Fruit fly (Drosophila melanogaster) whole organism: ENCODE data around the gene Cdc6.

ENCODE experiments used
- CG8478 ChIP-seq: fragments of >200 bp; optimal IDR thresholded peaks from 2 replicates; lab custom pipeline; 2018; ENCODE audit warnings: inconsistent platforms
- Dll ChIP-seq: fragments of >200 bp; optimal IDR thresholded peaks from 2 replicates; lab custom pipeline; 2017
- EcR ChIP-seq, 2 experiments: fragments of >200 bp; optimal IDR thresholded peaks; 2 replicates each; lab custom pipeline; 2017; ENCODE audit warnings: missing biosample characterization in 2 of 2, missing genetic modification characterization in 2 of 2, missing genetic modification reagents in 2 of 2
- pan ChIP-seq: fragments of >200 bp; optimal IDR thresholded peaks from 2 replicates; lab custom pipeline; 2017

- TF ChIP-seq pan (lab: Kevin White, UChicago) (no peak), EcR (GFP tag; optimal IDR thresholded peaks at IDR 0.05; lab: Kevin White, UChicago) (no peak), Dll (lab: Kevin White, UChicago) (no peak), CG8478 (lab: Kevin White, UChicago) (no peak)
These were observed 16.9 kb downstream of the Cdc6 start, which contains the start of gene S-Lap1 for dm6 chr3L:8616935-8617334.
